Fruit fly (Drosophila melanogaster) whole organism, embryonic: ENCODE results near the gene Cdc42.

Experiments
- Awh ChIP-seq: fragments of 200-800 bp; sonication (Bioruptor generic); IDR thresholded peaks from 2 replicates; pipeline ENCODE4, ENCODE4 v1.3.6; 2022; ENCODE audit warnings: missing biosample characterization, missing genetic modification characterization
- Bdp1 ChIP-seq: fragments of 200-800 bp; sonication (Bioruptor generic); optimal IDR thresholded peaks from 3 replicates; lab custom pipeline; 2016; ENCODE audit warnings: missing biosample characterization, missing genetic modification characterization
- CG11398 ChIP-seq: fragments of 200-800 bp; sonication (Bioruptor generic); optimal IDR thresholded peaks from 2 replicates; lab custom pipeline; 2016; ENCODE audit warnings: missing biosample characterization, missing genetic modification characterization
- CG11456 ChIP-seq: fragments of 200-800 bp; sonication (Bioruptor generic); IDR thresholded peaks from 3 replicates; pipeline ENCODE4 v1.3.6; 2022; ENCODE audit warnings: missing biosample characterization, missing genetic modification characterization
- CG12744 ChIP-seq: fragments of 200-800 bp; sonication (Bioruptor generic); optimal IDR thresholded peaks from 2 replicates; lab custom pipeline; 2016; ENCODE audit warnings: missing biosample characterization, missing genetic modification characterization
- CG12769 ChIP-seq: fragments of 200-800 bp; sonication (Bioruptor generic); optimal IDR thresholded peaks from 2 replicates; lab custom pipeline; 2019; ENCODE audit warnings: missing biosample characterization, mild to moderate bottlenecking, missing genetic modification characterization, moderate library complexity
- CG13624 ChIP-seq: fragments of 200-800 bp; sonication (Bioruptor generic); optimal IDR thresholded peaks from 2 replicates; lab custom pipeline; 2016; ENCODE audit warnings: missing biosample characterization, missing genetic modification characterization
- CG15269 ChIP-seq: fragments of 200-800 bp; sonication (Bioruptor generic); optimal IDR thresholded peaks from 2 replicates; lab custom pipeline; 2018; ENCODE audit warnings: missing biosample characterization, mild to moderate bottlenecking, missing genetic modification characterization, moderate library complexity
- CG16779 ChIP-seq: fragments of 200-800 bp; sonication (Bioruptor generic); IDR thresholded peaks from 2 replicates; pipeline ENCODE4 v1.3.6; 2022; ENCODE audit warnings: missing biosample characterization, missing genetic modification characterization
- CG17359 ChIP-seq: fragments of 200-800 bp; sonication (Bioruptor generic); optimal IDR thresholded peaks from 3 replicates; lab custom pipeline; 2018; ENCODE audit warnings: missing biosample characterization, mild to moderate bottlenecking, missing genetic modification characterization, moderate library complexity
- CG2875 ChIP-seq: fragments of 200-800 bp; sonication (Bioruptor generic); optimal IDR thresholded peaks from 2 replicates; lab custom pipeline; 2017; ENCODE audit warnings: missing biosample characterization, mild to moderate bottlenecking, missing genetic modification characterization, missing genetic modification reagents
- CG2889 ChIP-seq: fragments of 200-800 bp; sonication (Bioruptor generic); IDR thresholded peaks from 3 replicates; pipeline ENCODE4 v1.3.6; 2022; ENCODE audit warnings: missing biosample characterization, missing genetic modification characterization
- CG30020 ChIP-seq: fragments of 200-800 bp; optimal IDR thresholded peaks from 2 replicates; lab custom pipeline; 2019; ENCODE audit warnings: missing biosample characterization, mild to moderate bottlenecking, missing genetic modification characterization, moderate library complexity
- CG33557 ChIP-seq: fragments of 200-800 bp; sonication (Bioruptor generic); optimal IDR thresholded peaks from 2 replicates; lab custom pipeline; 2019; ENCODE audit warnings: missing biosample characterization, mild to moderate bottlenecking, missing genetic modification characterization, moderate library complexity
- CG34376 ChIP-seq: fragments of 200-800 bp; sonication (Bioruptor generic); optimal IDR thresholded peaks from 2 replicates; lab custom pipeline; 2018; ENCODE audit warnings: missing biosample characterization, mild to moderate bottlenecking, missing genetic modification characterization
- CG7839 ChIP-seq: fragments of 200-800 bp; sonication (Bioruptor generic); optimal IDR thresholded peaks from 3 replicates; lab custom pipeline; 2018; ENCODE audit warnings: missing biosample characterization, mild to moderate bottlenecking, missing genetic modification characterization, moderate library complexity
- CG8924 ChIP-seq: fragments of 200-800 bp; optimal IDR thresholded peaks from 3 replicates; lab custom pipeline; 2019; ENCODE audit warnings: missing biosample characterization, mild to moderate bottlenecking, missing genetic modification characterization, moderate library complexity
- CG9215 ChIP-seq: fragments of 200-800 bp; sonication (Bioruptor generic); IDR thresholded peaks from 2 replicates; pipeline ENCODE4 v1.3.6; 2022; ENCODE audit warnings: missing biosample characterization, missing genetic modification characterization
- CkIIα-i1 ChIP-seq: fragments of 200-800 bp; sonication (Bioruptor generic); IDR thresholded peaks from 2 replicates; pipeline ENCODE4 v1.3.6; 2022; ENCODE audit warnings: missing biosample characterization, missing genetic modification characterization
- Deaf1 ChIP-seq: fragments of 200-800 bp; optimal IDR thresholded peaks from 3 replicates; lab custom pipeline; 2019; ENCODE audit warnings: missing biosample characterization, mild to moderate bottlenecking, missing genetic modification characterization, moderate library complexity
- Dek ChIP-seq: fragments of 200-800 bp; sonication (Bioruptor generic); optimal IDR thresholded peaks from 3 replicates; lab custom pipeline; 2019; ENCODE audit warnings: missing biosample characterization, mild to moderate bottlenecking, missing genetic modification characterization, moderate library complexity
- E2f1 ChIP-seq: fragments of 200-800 bp; sonication (Bioruptor generic); IDR thresholded peaks from 2 replicates; pipeline ENCODE4 v1.3.6; 2022; ENCODE audit warnings: missing biosample characterization, missing genetic modification characterization
- GATAe ChIP-seq: fragments of 200-800 bp; sonication (Bioruptor generic); conservative IDR thresholded peaks from 2 replicates; pipeline ENCODE4 v1.3.6; 2022; ENCODE audit warnings: missing biosample characterization, missing genetic modification characterization
- Gsc ChIP-seq: fragments of 200-800 bp; sonication (Bioruptor generic); IDR thresholded peaks from 2 replicates; pipeline ENCODE4 v1.3.6; 2022; ENCODE audit warnings: missing biosample characterization, missing genetic modification characterization
- Hr78 ChIP-seq, 2 experiments: fragments of 200-800 bp in 1 of 2; fragments of >200 bp in 1 of 2; sonication (Bioruptor generic) in 1 of 2; optimal IDR thresholded peaks; 2 replicates each; lab custom pipeline; 2017 to 2019; ENCODE audit warnings: missing biosample characterization in 2 of 2, missing genetic modification characterization in 2 of 2, mild to moderate bottlenecking in 1 of 2, moderate library complexity in 1 of 2
- Med ChIP-seq: fragments of 200-800 bp; sonication (Bioruptor generic); peaks from one replicate; lab custom pipeline; 2016; ENCODE audit warnings: missing biosample characterization, missing genetic modification characterization, mild to moderate bottlenecking, inconsistent platforms, moderate library complexity
- Sin3A ChIP-seq: fragments of >200 bp; optimal IDR thresholded peaks from 2 replicates; lab custom pipeline; 2018
- Sry-β ChIP-seq: fragments of 200-800 bp; sonication (Bioruptor generic); optimal IDR thresholded peaks from 2 replicates; lab custom pipeline; 2018; ENCODE audit warnings: missing biosample characterization, mild to moderate bottlenecking, missing genetic modification characterization, moderate library complexity
- Taf1 ChIP-seq: fragments of 200-800 bp; sonication (Bioruptor generic); IDR thresholded peaks from 2 replicates; pipeline ENCODE4 v1.3.6; 2022; ENCODE audit warnings: missing biosample characterization, missing genetic modification characterization
- az2 ChIP-seq: fragments of 200-800 bp; sonication (Bioruptor generic); optimal IDR thresholded peaks from 3 replicates; lab custom pipeline; 2016; ENCODE audit warnings: missing biosample characterization, missing genetic modification characterization
- bigmax ChIP-seq: fragments of 200-800 bp; sonication (Bioruptor generic); optimal IDR thresholded peaks from 2 replicates; lab custom pipeline; 2018; ENCODE audit warnings: missing biosample characterization, mild to moderate bottlenecking, missing genetic modification characterization
- caup ChIP-seq: fragments of 200-800 bp; sonication (Bioruptor generic); optimal IDR thresholded peaks from 3 replicates; lab custom pipeline; 2017; ENCODE audit warnings: missing biosample characterization, mild to moderate bottlenecking, missing genetic modification characterization, moderate library complexity; ENCODE audit not compliant: severe bottlenecking
- crol ChIP-seq: fragments of 200-800 bp; sonication (Bioruptor generic); IDR thresholded peaks from 2 replicates; pipeline ENCODE4 v1.3.6; 2022; ENCODE audit warnings: missing biosample characterization, missing genetic modification characterization
- cwo ChIP-seq: fragments of 200-800 bp; sonication (Bioruptor generic); optimal IDR thresholded peaks from 3 replicates; lab custom pipeline; 2017; ENCODE audit warnings: missing biosample characterization, missing genetic modification characterization, mild to moderate bottlenecking, moderate library complexity, missing genetic modification reagents
- dan ChIP-seq: fragments of 200-800 bp; sonication (Bioruptor generic); IDR thresholded peaks from 2 replicates; pipeline ENCODE4 v1.3.6; 2022; ENCODE audit warnings: missing biosample characterization, missing genetic modification characterization
- ftz-f1 ChIP-seq: fragments of 200-800 bp; sonication (Bioruptor generic); optimal IDR thresholded peaks from 2 replicates; lab custom pipeline; 2016; ENCODE audit warnings: missing biosample characterization, missing genetic modification characterization
- gem ChIP-seq: fragments of 200-800 bp; sonication (Bioruptor generic); optimal IDR thresholded peaks from 2 replicates; lab custom pipeline; 2019; ENCODE audit warnings: missing biosample characterization, mild to moderate bottlenecking, missing genetic modification characterization, moderate library complexity
- inv ChIP-seq: fragments of 200-800 bp; sonication (Bioruptor generic); IDR thresholded peaks from 2 replicates; pipeline ENCODE4 v1.3.6; 2022; ENCODE audit warnings: missing biosample characterization, missing genetic modification characterization; ENCODE audit not compliant: partially characterized antibody
- jigr1 ChIP-seq: fragments of 200-800 bp; sonication (Bioruptor generic); IDR thresholded peaks from 3 replicates; pipeline ENCODE4 v1.3.6; 2022; ENCODE audit warnings: missing biosample characterization, missing genetic modification characterization
- lmd ChIP-seq: fragments of 200-800 bp; sonication (Bioruptor generic); IDR thresholded peaks from 2 replicates; pipeline ENCODE4 v1.3.6; 2022; ENCODE audit warnings: missing biosample characterization, missing genetic modification characterization
- mirr ChIP-seq: fragments of 200-800 bp; sonication (Bioruptor generic); optimal IDR thresholded peaks from 3 replicates; lab custom pipeline; 2018; ENCODE audit warnings: missing biosample characterization, mild to moderate bottlenecking, missing genetic modification characterization
- org-1 ChIP-seq: fragments of 200-800 bp; sonication (Bioruptor generic); optimal IDR thresholded peaks from 2 replicates; lab custom pipeline; 2017; ENCODE audit warnings: missing biosample characterization, missing genetic modification characterization
- phol ChIP-seq: fragments of 200-800 bp; sonication (Bioruptor generic); optimal IDR thresholded peaks from 3 replicates; lab custom pipeline; 2018; ENCODE audit warnings: missing biosample characterization, mild to moderate bottlenecking, missing genetic modification characterization, moderate library complexity
- sisA ChIP-seq: fragments of 200-800 bp; sonication (Bioruptor generic); IDR thresholded peaks from 2 replicates; pipeline ENCODE4 v1.3.6; 2022; ENCODE audit warnings: missing biosample characterization, missing genetic modification characterization
- slbo ChIP-seq: fragments of 200-800 bp; sonication (Bioruptor generic); IDR thresholded peaks from 2 replicates; pipeline ENCODE4 v1.3.6; 2022; ENCODE audit warnings: missing biosample characterization, missing genetic modification characterization
- stc ChIP-seq: fragments of 200-800 bp; sonication (Bioruptor generic); IDR thresholded peaks from 2 replicates; pipeline ENCODE4 v1.3.6; 2022; ENCODE audit warnings: missing biosample characterization, missing genetic modification characterization
- sug ChIP-seq: fragments of 200-800 bp; optimal IDR thresholded peaks from 2 replicates; lab custom pipeline; 2019; ENCODE audit warnings: missing biosample characterization, mild to moderate bottlenecking, missing genetic modification characterization, moderate library complexity
- vfl ChIP-seq: fragments of 200-800 bp; sonication (Bioruptor generic); optimal IDR thresholded peaks from 2 replicates; lab custom pipeline; 2016; ENCODE audit warnings: missing biosample characterization, missing genetic modification characterization
- wek ChIP-seq: fragments of 200-800 bp; sonication (Bioruptor generic); optimal IDR thresholded peaks from 3 replicates; lab custom pipeline; 2018; ENCODE audit warnings: missing biosample characterization, mild to moderate bottlenecking, missing genetic modification characterization, moderate library complexity

Gene Cdc42

DNA sequence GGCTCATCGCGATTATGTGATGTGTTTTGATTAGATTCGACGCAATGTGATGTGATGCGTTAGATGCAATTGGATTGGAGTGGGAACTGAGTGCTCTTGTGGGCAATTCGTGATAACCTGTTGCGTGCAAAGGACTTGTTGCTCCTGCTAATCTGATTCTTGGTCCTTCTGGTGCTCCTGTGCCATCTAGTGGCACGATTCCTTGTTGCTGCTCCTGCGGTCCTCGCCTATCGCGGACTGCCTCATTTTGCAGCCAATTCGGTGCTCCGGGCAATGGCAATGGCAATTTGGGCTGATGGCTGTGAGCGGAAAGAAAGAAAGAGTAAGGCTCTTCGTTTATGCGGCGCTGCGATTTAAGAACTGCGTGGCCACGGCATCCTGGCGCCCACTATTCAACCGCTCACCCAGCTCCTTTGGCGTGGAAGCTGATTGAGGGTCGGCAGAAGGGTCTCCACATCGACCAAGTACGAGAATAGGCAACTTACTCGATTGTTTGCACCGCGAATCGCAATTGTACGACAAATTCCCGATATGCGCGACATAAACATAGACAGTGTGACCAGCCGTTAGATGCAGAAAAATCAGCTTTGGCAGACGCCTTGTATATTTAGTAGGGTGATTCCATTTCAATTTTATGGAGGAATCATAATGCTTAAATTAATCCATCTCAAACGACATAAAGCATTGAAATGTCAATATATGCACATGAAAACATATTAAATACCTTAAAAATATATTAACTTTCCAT, 3.8 kb upstream of the Cdc42 start, which contains the start of gene Mer (continued):
- TF ChIP-seq caup (GFP tag; lab: Kevin White, UChicago) (peak; percentile 89), phol (tag; lab: Kevin White, UChicago) (peak; percentile 81), CG8924 (tag; lab: Kevin White, UChicago) (peak; percentile 81), CG11398 (GFP tag; lab: Kevin White, UChicago) (peak; percentile 73), Dek (peak; percentile 74), CG7839 (tag; lab: Kevin White, UChicago) (peak; percentile 85), CG13624 (peak; percentile 88), bigmax (no peak), Hr78 (GFP tag; optimal IDR thresholded peaks at IDR 0.05; lab: Kevin White, UChicago) (no peak), wek (GFP tag; lab: Kevin White, UChicago) (peak; percentile 95), CkIIα-i1 (GFP tag; lab: Robert Waterston, UW) (no peak), org-1 (GFP tag; lab: Kevin White, UChicago) (peak; percentile 81), stc (GFP tag; lab: Robert Waterston, UW) (peak; percentile 83), CG2875 (GFP tag; lab: Kevin White, UChicago) (peak; percentile 63), CG17359 (tag; lab: Kevin White, UChicago) (peak; percentile 80), Gsc (GFP tag; lab: Robert Waterston, UW) (peak; percentile 41; the same call in 1 of the 2 replicates), CG12769 (peak; percentile 94), slbo (peak; percentile 87), az2 (GFP tag; lab: Kevin White, UChicago) (peak; percentile 67), Med (GFP tag; lab: Kevin White, UChicago) (peak; percentile 99), jigr1 (GFP tag; lab: Robert Waterston, UW) (0 out of 3 replicates have a peak, but pooled peaks have one; percentile 37), CG15269 (peak; percentile 86), mirr (GFP tag; lab: Kevin White, UChicago) (peak; percentile 85), CG11456 (GFP tag; lab: Robert Waterston, UW) (peak; percentile 73; the same call in 1 of the 3 replicates), E2f1 (peak; percentile 82), gem (tag; lab: Kevin White, UChicago) (peak; percentile 88), Bdp1 (peak; percentile 73), CG34376 (GFP tag; lab: Kevin White, UChicago) (peak; percentile 90), GATAe (no peak), Deaf1 (tag; lab: Kevin White, UChicago) (peak; percentile 54), dan (GFP tag; lab: Robert Waterston, UW) (no peak), CG2889 (GFP tag; lab: Robert Waterston, UW) (peak; percentile 65; the same call in 2 of the 3 replicates), CG30020 (peak; percentile 63), ftz-f1 (GFP tag; lab: Kevin White, UChicago) (peak; percentile 73), sisA (GFP tag; lab: Robert Waterston, UW) (peak; percentile 76), CG9215 (GFP tag; lab: Robert Waterston, UW) (peak; percentile 66), Awh (peak; percentile 79), Taf1 (peak; percentile 69), CG16779 (GFP tag; lab: Robert Waterston, UW) (0 out of 2 replicates have a peak, but pooled peaks have one; percentile 27), sug (tag; lab: Kevin White, UChicago) (peak; percentile 70), lmd (GFP tag; lab: Robert Waterston, UW) (peak; percentile 85), inv (GFP tag; lab: Robert Waterston, UW) (no peak), crol (GFP tag; lab: Robert Waterston, UW) (peak; percentile 24; the same call in 1 of the 2 replicates), CG12744 (GFP tag; lab: Kevin White, UChicago) (peak; percentile 49), CG33557 (GFP tag; lab: Kevin White, UChicago) (peak; percentile 73), Sry-β (GFP tag; lab: Kevin White, UChicago) (peak; percentile 14), vfl (GFP tag; lab: Kevin White, UChicago) (peak; percentile 76), cwo (GFP tag; lab: Kevin White, UChicago) (peak; percentile 77), Sin3A (lab: Kevin White, UChicago) (peak; percentile 12)
